Fruit fly (Drosophila melanogaster): ENCODE measurements around the gene PAN3.
A peak's percentile ranks its signal among the peaks of the same experiment; 100 is the strongest.

Gene PAN3

dm6 chr3L:3081966-3082516 is 11.1 kb downstream of the PAN3 start:
- TF ChIP-seq Vsx2 (GFP tag; optimal IDR thresholded peaks at IDR 0.05; ENCODE audit: partially characterized antibody) = peak; percentile 49
- TF ChIP-seq Dif (GFP tag; optimal IDR thresholded peaks at IDR 0.05; ENCODE audit: partially characterized antibody) = no peak
- TF ChIP-seq Myc (optimal IDR thresholded peaks at IDR 0.05) = no peak
- TF ChIP-seq Rel (GFP tag; optimal IDR thresholded peaks at IDR 0.05) = peak; percentile 40
- no peak for TF ChIP-seq Rel (tag; optimal IDR thresholded peaks at IDR 0.05)
- no peak for TF ChIP-seq GATAd (GFP tag; optimal IDR thresholded peaks at IDR 0.05)

dm6 chr3L:3083329-3084083 is 12.6 kb downstream of the PAN3 start:
- TF ChIP-seq Rel (GFP tag; optimal IDR thresholded peaks at IDR 0.05) (no peak), Rel (tag; optimal IDR thresholded peaks at IDR 0.05) (peak; percentile 79), Jra (GFP tag; optimal IDR thresholded peaks at IDR 0.05) (no peak), OdsH (GFP tag; optimal IDR thresholded peaks at IDR 0.05) (peak; percentile 38), br (GFP tag; optimal IDR thresholded peaks at IDR 0.05) (peak; percentile 18), Hr83 (GFP tag; optimal IDR thresholded peaks at IDR 0.05; ENCODE audit: poor library complexity, severe bottlenecking) (peak; percentile 35), Hnf4 (GFP tag; optimal IDR thresholded peaks at IDR 0.05) (no peak), h (GFP tag; optimal IDR thresholded peaks at IDR 0.05) (peak; percentile 35), rgr (GFP tag; optimal IDR thresholded peaks at IDR 0.05) (peak; percentile 27)

dm6 chr3L:3089012-3089411 is 18.1 kb downstream of the PAN3 start:
- TF ChIP-seq sv (GFP tag; optimal IDR thresholded peaks at IDR 0.05) = no peak
- TF ChIP-seq N (GFP tag; optimal IDR thresholded peaks at IDR 0.05) = no peak
- TF ChIP-seq Dif (GFP tag; optimal IDR thresholded peaks at IDR 0.05; ENCODE audit: partially characterized antibody) = no peak
- TF ChIP-seq dl (GFP tag; optimal IDR thresholded peaks at IDR 0.05; ENCODE audit: insufficient read depth in 1 of 2, partially characterized antibody in 2 of 2) = no peak
- no peak for TF ChIP-seq CG32264 (GFP tag; optimal IDR thresholded peaks at IDR 0.05)
- no peak for TF ChIP-seq Mio (GFP tag; optimal IDR thresholded peaks at IDR 0.05)
- TF ChIP-seq OdsH (GFP tag; optimal IDR thresholded peaks at IDR 0.05) = no peak

dm6 chr3L:3090581-3091345 is 19.8 kb downstream of the PAN3 start:
- TF ChIP-seq sv (GFP tag; optimal IDR thresholded peaks at IDR 0.05) (peak; percentile 40), ey (GFP tag; optimal IDR thresholded peaks at IDR 0.05) (peak; percentile 15), h (GFP tag; optimal IDR thresholded peaks at IDR 0.05) (no peak), foxo (GFP tag; optimal IDR thresholded peaks at IDR 0.05) (peak in 1 of 2 experiments; percentile 58), fru (GFP tag; optimal IDR thresholded peaks at IDR 0.05) (peak; percentile 59), rgr (GFP tag; optimal IDR thresholded peaks at IDR 0.05) (peak; percentile 44), brk (GFP tag; optimal IDR thresholded peaks at IDR 0.05) (no peak), tai (GFP tag; optimal IDR thresholded peaks at IDR 0.05) (no peak), br (GFP tag; optimal IDR thresholded peaks at IDR 0.05) (peak; percentile 58), woc (GFP tag; optimal IDR thresholded peaks at IDR 0.05) (peak; percentile 49), Mio (GFP tag; optimal IDR thresholded peaks at IDR 0.05) (no peak), Sp1 (GFP tag; optimal IDR thresholded peaks at IDR 0.05) (peak; percentile 27), Vsx2 (GFP tag; optimal IDR thresholded peaks at IDR 0.05; ENCODE audit: partially characterized antibody) (no peak), CG9705 (GFP tag; optimal IDR thresholded peaks at IDR 0.05) (no peak), Hr83 (GFP tag; optimal IDR thresholded peaks at IDR 0.05; ENCODE audit: poor library complexity, severe bottlenecking) (peak; percentile 40), dsf (GFP tag; optimal IDR thresholded peaks at IDR 0.05; ENCODE audit: borderline replicate concordance) (no peak), usp (GFP tag; optimal IDR thresholded peaks at IDR 0.05) (no peak), dl (GFP tag; optimal IDR thresholded peaks at IDR 0.05; ENCODE audit: insufficient read depth in 1 of 2, partially characterized antibody in 2 of 2) (peak in 1 of 2 experiments; percentile 39), Rel (GFP tag; optimal IDR thresholded peaks at IDR 0.05) (no peak), Rel (tag; optimal IDR thresholded peaks at IDR 0.05) (peak; percentile 33), psq (GFP tag; optimal IDR thresholded peaks at IDR 0.05) (peak; percentile 37), Myc (optimal IDR thresholded peaks at IDR 0.05) (peak; percentile 38), Dif (GFP tag; optimal IDR thresholded peaks at IDR 0.05; ENCODE audit: partially characterized antibody) (no peak), Abd-B (GFP tag; optimal IDR thresholded peaks at IDR 0.05) (no peak), jim (GFP tag; optimal IDR thresholded peaks at IDR 0.05) (no peak), OdsH (GFP tag; optimal IDR thresholded peaks at IDR 0.05) (peak; percentile 38), Jra (GFP tag; optimal IDR thresholded peaks at IDR 0.05) (peak; percentile 30), dmrt93B (GFP tag; optimal IDR thresholded peaks at IDR 0.05) (no peak), Hnf4 (GFP tag; optimal IDR thresholded peaks at IDR 0.05) (peak; percentile 82), CG32264 (GFP tag; optimal IDR thresholded peaks at IDR 0.05) (no peak)
